ENCODE assay signal across 6 fruit fly cellular contexts in the genomic region with DNA sequence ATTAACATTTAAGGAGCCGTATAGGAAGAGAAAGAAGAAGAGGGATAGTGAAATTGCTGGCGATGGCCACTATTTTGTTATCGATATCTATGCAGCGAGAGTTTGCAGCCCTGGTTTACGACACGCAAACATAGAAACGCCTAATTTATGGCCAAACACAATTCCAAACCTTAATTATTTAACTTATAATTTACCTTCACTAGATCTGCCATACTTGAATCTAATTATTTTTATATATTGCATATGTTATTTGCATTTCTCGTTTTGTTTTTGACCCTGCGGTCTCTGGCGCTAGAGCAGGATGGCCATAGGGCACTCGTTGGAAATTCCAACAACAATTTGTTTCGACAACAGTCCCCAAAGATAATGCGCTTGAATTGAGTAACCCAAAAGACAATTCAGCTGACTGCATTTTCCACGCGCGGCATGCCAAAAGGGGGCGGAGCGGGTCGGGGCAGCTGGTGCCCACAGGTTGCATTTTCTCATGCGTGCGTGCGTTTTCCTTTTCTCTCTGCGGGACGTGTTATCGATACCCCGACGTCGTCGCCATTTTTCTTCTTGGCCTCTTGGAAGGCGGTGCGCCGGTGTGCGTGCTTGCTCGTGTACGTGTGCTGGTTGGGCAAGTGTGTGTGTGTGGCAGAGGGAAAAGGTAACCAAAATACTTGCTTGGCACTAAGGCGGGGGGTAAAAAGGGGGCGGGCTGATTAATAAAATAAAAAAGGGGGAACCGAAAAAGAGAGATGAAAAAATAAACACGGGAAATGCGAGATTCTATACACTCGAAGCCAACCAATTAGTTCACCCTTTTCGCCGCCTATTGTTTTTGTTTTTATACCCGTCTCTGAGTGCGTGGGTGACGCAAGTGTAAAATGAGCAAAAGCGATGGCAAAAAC.
TF ChIP-seq lines count a peak whose summit lies in the region.

No protein-coding gene starts in this region.

- TF ChIP-seq CTCF in whole organism, embryonic (GFP tag; optimal IDR thresholded peaks at IDR 0.05; lab: Kevin White, UChicago) = peak; percentile 2

TF ChIP-seq in whole organism, 6 proteins besides CTCF, POLR2A, EP300 and RAD21:
- TF ChIP-seq usp (GFP tag; optimal IDR thresholded peaks at IDR 0.05; lab: Kevin White, UChicago) = no peak
- TF ChIP-seq Dll (optimal IDR thresholded peaks at IDR 0.05; lab: Kevin White, UChicago) = peak; percentile 27
- no peak for TF ChIP-seq CG8478 (optimal IDR thresholded peaks at IDR 0.05; lab: Kevin White, UChicago)

TF ChIP-seq in whole organism, adult, 20 proteins besides CTCF, POLR2A, EP300 and RAD21 (continues in another document):
- TF ChIP-seq cic (GFP tag; optimal IDR thresholded peaks at IDR 0.05; lab: Kevin White, UChicago) = peak; percentile 56
- TF ChIP-seq cnc (optimal IDR thresholded peaks at IDR 0.05; lab: Kevin White, UChicago) = no peak
- peak; percentile 60 for TF ChIP-seq Crg-1 (GFP tag; optimal IDR thresholded peaks at IDR 0.05; lab: Kevin White, UChicago)
- no peak for TF ChIP-seq kay (GFP tag; lab: Kevin White, UChicago; ENCODE audit: borderline replicate concordance)
- peak; percentile 30 for TF ChIP-seq CG14711 (tag; optimal IDR thresholded peaks at IDR 0.05; lab: Kevin White, UChicago)
- TF ChIP-seq CG7101 (tag; optimal IDR thresholded peaks at IDR 0.05; lab: Kevin White, UChicago) = peak; percentile 26
- peak; percentile 65 for TF ChIP-seq pad (GFP tag; optimal IDR thresholded peaks at IDR 0.05; lab: Kevin White, UChicago)
- no peak for TF ChIP-seq toe (GFP tag; optimal IDR thresholded peaks at IDR 0.05; lab: Kevin White, UChicago)
- TF ChIP-seq bab1 (GFP tag; optimal IDR thresholded peaks at IDR 0.05; lab: Kevin White, UChicago) = peak; percentile 42
- TF ChIP-seq CG1620 (GFP tag; optimal IDR thresholded peaks at IDR 0.05; lab: Kevin White, UChicago) = peak; percentile 52
- peak; percentile 21 for TF ChIP-seq CG11617 (GFP tag; optimal IDR thresholded peaks at IDR 0.05; lab: Kevin White, UChicago)
- peak; percentile 49 for TF ChIP-seq CG12768 (GFP tag; optimal IDR thresholded peaks at IDR 0.05; lab: Kevin White, UChicago)
- TF ChIP-seq Hr96 (GFP tag; optimal IDR thresholded peaks at IDR 0.05; lab: Kevin White, UChicago) = no peak
- TF ChIP-seq Clk (GFP tag; optimal IDR thresholded peaks at IDR 0.05; lab: Kevin White, UChicago) = peak; percentile 8
- peak; percentile 51 for TF ChIP-seq CG33017 (tag; optimal IDR thresholded peaks at IDR 0.05; lab: Kevin White, UChicago)

TF ChIP-seq in whole organism, embryonic, 481 proteins besides CTCF, POLR2A, EP300 and RAD21 (continues in another document):
- TF ChIP-seq Dfd (GFP tag; optimal IDR thresholded peaks at IDR 0.05; lab: Kevin White, UChicago) (no peak), nerfin-2 (GFP tag; IDR thresholded peaks at IDR 0.05; lab: Robert Waterston, UW; ENCODE audit: partially characterized antibody) (peak; percentile 29; the same call in 1 of the 2 replicates), CG16779 (GFP tag; IDR thresholded peaks at IDR 0.05; lab: Robert Waterston, UW) (0 out of 2 replicates have a peak, but pooled peaks have one; percentile 42), CG9215 (GFP tag; IDR thresholded peaks at IDR 0.05; lab: Robert Waterston, UW) (peak; percentile 57), eve (GFP tag; optimal IDR thresholded peaks at IDR 0.05; lab: Kevin White, UChicago) (no peak), Doc3 (GFP tag; IDR thresholded peaks at IDR 0.05; lab: Robert Waterston, UW; ENCODE audit: partially characterized antibody) (peak; percentile 57; the same call in 2 of the 3 replicates), CG43689 (GFP tag; IDR thresholded peaks at IDR 0.05; lab: Robert Waterston, UW) (no peak), esg (GFP tag; conservative IDR thresholded peaks at IDR 0.05; lab: Robert Waterston, UW) (peak; percentile 34; the same call in 1 of the 2 replicates), CG18599 (GFP tag; optimal IDR thresholded peaks at IDR 0.05; lab: Kevin White, UChicago) (peak; percentile 56), CG16813 (GFP tag; IDR thresholded peaks at IDR 0.05; lab: Robert Waterston, UW; ENCODE audit: partially characterized antibody) (peak; percentile 71), CkIIα-i1 (GFP tag; IDR thresholded peaks at IDR 0.05; lab: Robert Waterston, UW) (no peak), peb (GFP tag; IDR thresholded peaks at IDR 0.05; lab: Robert Waterston, UW) (no peak), Sry-δ (GFP tag; optimal IDR thresholded peaks at IDR 0.05; lab: Kevin White, UChicago) (peak; percentile 83)

TF ChIP-seq in whole organism, prepupa, 60 proteins besides CTCF, POLR2A, EP300 and RAD21 (continues in another document):
- peak; percentile 80 for TF ChIP-seq CG11902 (GFP tag; optimal IDR thresholded peaks at IDR 0.05; lab: Kevin White, UChicago)
- peak; percentile 65 for TF ChIP-seq topi (GFP tag; optimal IDR thresholded peaks at IDR 0.05; lab: Kevin White, UChicago)
- no peak for TF ChIP-seq Hr4 (GFP tag; optimal IDR thresholded peaks at IDR 0.05; lab: Kevin White, UChicago)
- peak; percentile 63 for TF ChIP-seq esn (GFP tag; optimal IDR thresholded peaks at IDR 0.05; lab: Kevin White, UChicago)
- TF ChIP-seq CG8119 (GFP tag; IDR thresholded peaks at IDR 0.05; lab: Robert Waterston, UW) = peak; percentile 87
- TF ChIP-seq CG34406 (GFP tag; optimal IDR thresholded peaks at IDR 0.05; lab: Kevin White, UChicago) = peak; percentile 71
- TF ChIP-seq salr (GFP tag; optimal IDR thresholded peaks at IDR 0.05; lab: Kevin White, UChicago) = peak; percentile 54
- peak; percentile 81 for TF ChIP-seq CG7368 (GFP tag; optimal IDR thresholded peaks at IDR 0.05; lab: Kevin White, UChicago)
- TF ChIP-seq CG15336 (GFP tag; IDR thresholded peaks at IDR 0.05; lab: Robert Waterston, UW) = peak; percentile 88
- TF ChIP-seq achi (GFP tag; optimal IDR thresholded peaks at IDR 0.05; lab: Kevin White, UChicago) = peak; percentile 77
- peak; percentile 75 for TF ChIP-seq lz (GFP tag; optimal IDR thresholded peaks at IDR 0.05; lab: Kevin White, UChicago)
- TF ChIP-seq Met (GFP tag; optimal IDR thresholded peaks at IDR 0.05; lab: Kevin White, UChicago) = no peak
- peak; percentile 81 for TF ChIP-seq net (GFP tag; optimal IDR thresholded peaks at IDR 0.05; lab: Kevin White, UChicago)
- TF ChIP-seq Eip75B (GFP tag; optimal IDR thresholded peaks at IDR 0.05; lab: Kevin White, UChicago) = peak; percentile 60
- peak; percentile 86 for TF ChIP-seq vri (GFP tag; optimal IDR thresholded peaks at IDR 0.05; lab: Kevin White, UChicago)
- peak; percentile 97 for TF ChIP-seq CG6163 (GFP tag; IDR thresholded peaks at IDR 0.05; lab: Robert Waterston, UW)
- TF ChIP-seq CG16779 (tag; optimal IDR thresholded peaks at IDR 0.05; lab: Kevin White, UChicago) = peak; percentile 86

TF ChIP-seq in whole organism, pupa, 21 proteins besides CTCF, POLR2A, EP300 and RAD21 (continues in another document):
- TF ChIP-seq fd96Ca (GFP tag; IDR thresholded peaks at IDR 0.05; lab: Robert Waterston, UW) (peak; percentile 95), CG9948 (tag; optimal IDR thresholded peaks at IDR 0.05; lab: Kevin White, UChicago) (peak; percentile 54), CG14655 (GFP tag; optimal IDR thresholded peaks at IDR 0.05; lab: Kevin White, UChicago) (no peak), CG32121 (GFP tag; IDR thresholded peaks at IDR 0.05; lab: Robert Waterston, UW) (peak; percentile 94), CG12605 (GFP tag; IDR thresholded peaks at IDR 0.05; lab: Robert Waterston, UW) (peak; percentile 92), gl (tag; optimal IDR thresholded peaks at IDR 0.05; lab: Kevin White, UChicago) (peak; percentile 58), CG13204 (GFP tag; optimal IDR thresholded peaks at IDR 0.05; lab: Kevin White, UChicago) (peak; percentile 60), CG34367 (tag; optimal IDR thresholded peaks at IDR 0.05; lab: Kevin White, UChicago) (peak; percentile 57), CG17806 (tag; optimal IDR thresholded peaks at IDR 0.05; lab: Kevin White, UChicago) (peak; percentile 63), CG10348 (GFP tag; IDR thresholded peaks at IDR 0.05; lab: Robert Waterston, UW) (peak; percentile 58; the same call in 1 of the 2 replicates), Pif1B (GFP tag; optimal IDR thresholded peaks at IDR 0.05; lab: Kevin White, UChicago) (peak; percentile 52), CG8159 (tag; optimal IDR thresholded peaks at IDR 0.05; lab: Kevin White, UChicago) (peak; percentile 67), rn (GFP tag; IDR thresholded peaks at IDR 0.05; lab: Robert Waterston, UW) (peak; percentile 85), Pif1A (GFP tag; optimal IDR thresholded peaks at IDR 0.05; lab: Kevin White, UChicago) (no peak), CG15710 (tag; optimal IDR thresholded peaks at IDR 0.05; lab: Kevin White, UChicago) (peak; percentile 77), CG4496 (GFP tag; IDR thresholded peaks at IDR 0.05; lab: Robert Waterston, UW) (peak; percentile 94), CG8301 (tag; optimal IDR thresholded peaks at IDR 0.05; lab: Kevin White, UChicago) (no peak), D1 (tag; optimal IDR thresholded peaks at IDR 0.05; lab: Kevin White, UChicago) (no peak)

TF ChIP-seq in whole organism, wandering third instar larva, 38 proteins besides CTCF, POLR2A, EP300 and RAD21 (continues in another document):
- no peak for TF ChIP-seq sv (GFP tag; optimal IDR thresholded peaks at IDR 0.05; lab: Kevin White, UChicago)
- TF ChIP-seq Mio (GFP tag; optimal IDR thresholded peaks at IDR 0.05; lab: Kevin White, UChicago) = no peak
- TF ChIP-seq Myc (optimal IDR thresholded peaks at IDR 0.05; lab: Kevin White, UChicago) = no peak
- TF ChIP-seq lola (GFP tag; optimal IDR thresholded peaks at IDR 0.05; lab: Kevin White, UChicago) = no peak
- TF ChIP-seq N (GFP tag; optimal IDR thresholded peaks at IDR 0.05; lab: Kevin White, UChicago) = peak; percentile 46
- peak; percentile 66 for TF ChIP-seq fru (GFP tag; optimal IDR thresholded peaks at IDR 0.05; lab: Kevin White, UChicago)
- peak; percentile 47 for TF ChIP-seq Dif (GFP tag; optimal IDR thresholded peaks at IDR 0.05; lab: Kevin White, UChicago; ENCODE audit: partially characterized antibody)
- TF ChIP-seq br (GFP tag; optimal IDR thresholded peaks at IDR 0.05; lab: Kevin White, UChicago) = peak; percentile 45
- peak; percentile 22 for TF ChIP-seq CG32264 (GFP tag; optimal IDR thresholded peaks at IDR 0.05; lab: Kevin White, UChicago)
- TF ChIP-seq rgr (GFP tag; optimal IDR thresholded peaks at IDR 0.05; lab: Kevin White, UChicago) = peak; percentile 83
- TF ChIP-seq h (GFP tag; optimal IDR thresholded peaks at IDR 0.05; lab: Kevin White, UChicago) = peak; percentile 80
- no peak for TF ChIP-seq dmrt93B (GFP tag; optimal IDR thresholded peaks at IDR 0.05; lab: Kevin White, UChicago)
- TF ChIP-seq dl (GFP tag; optimal IDR thresholded peaks at IDR 0.05; lab: Kevin White, UChicago; ENCODE audit: insufficient read depth in 1 of 2, partially characterized antibody in 2 of 2) = no peak
- peak; percentile 84 for TF ChIP-seq jim (GFP tag; optimal IDR thresholded peaks at IDR 0.05; lab: Kevin White, UChicago)
- TF ChIP-seq foxo (GFP tag; optimal IDR thresholded peaks at IDR 0.05; lab: Kevin White, UChicago) = peak in 1 of 2 experiments; percentile 88
- TF ChIP-seq Sp1 (GFP tag; optimal IDR thresholded peaks at IDR 0.05; lab: Kevin White, UChicago) = peak; percentile 72
- TF ChIP-seq Jra (GFP tag; optimal IDR thresholded peaks at IDR 0.05; lab: Kevin White, UChicago) = no peak
- TF ChIP-seq psq (GFP tag; optimal IDR thresholded peaks at IDR 0.05; lab: Kevin White, UChicago) = peak; percentile 90
- TF ChIP-seq Hnf4 (GFP tag; optimal IDR thresholded peaks at IDR 0.05; lab: Kevin White, UChicago) = no peak
